Fruit fly (Drosophila melanogaster) whole organism, embryonic: Measurements from ENCODE around the gene MED18.

ENCODE experiments used
- Abd-B ChIP-seq: fragments of 200-800 bp; sonication (Bioruptor generic); optimal IDR thresholded peaks from 2 replicates; lab custom pipeline; 2018; ENCODE audit warnings: missing biosample characterization, mild to moderate bottlenecking, missing genetic modification characterization, moderate library complexity
- CG10267 ChIP-seq: fragments of 200-800 bp; sonication (Bioruptor generic); optimal IDR thresholded peaks from 2 replicates; lab custom pipeline; 2018; ENCODE audit warnings: missing biosample characterization, mild to moderate bottlenecking, missing genetic modification characterization, moderate library complexity
- CG11696 ChIP-seq: fragments of 200-800 bp; sonication (Bioruptor generic); IDR thresholded peaks from 2 replicates; pipeline ENCODE4 v1.3.6; 2022; ENCODE audit warnings: missing biosample characterization, missing genetic modification characterization
- CG11723 ChIP-seq: fragments of 200-800 bp; sonication (Bioruptor generic); optimal IDR thresholded peaks from 2 replicates; lab custom pipeline; 2017; ENCODE audit warnings: missing biosample characterization, mild to moderate bottlenecking, missing genetic modification characterization
- CG12236 ChIP-seq: fragments of 200-800 bp; sonication (Bioruptor generic); optimal IDR thresholded peaks from 2 replicates; lab custom pipeline; 2016; ENCODE audit warnings: missing biosample characterization, missing genetic modification characterization
- CG12744 ChIP-seq: fragments of 200-800 bp; sonication (Bioruptor generic); optimal IDR thresholded peaks from 2 replicates; lab custom pipeline; 2016; ENCODE audit warnings: missing biosample characterization, missing genetic modification characterization
- CG14050 ChIP-seq: fragments of 200-800 bp; sonication (Bioruptor generic); IDR thresholded peaks from 3 replicates; pipeline ENCODE4 v1.3.6; 2022; ENCODE audit warnings: missing biosample characterization, missing genetic modification characterization
- CG14965 ChIP-seq: fragments of 200-800 bp; sonication (Bioruptor generic); optimal IDR thresholded peaks from 2 replicates; lab custom pipeline; 2016; ENCODE audit warnings: missing biosample characterization, missing genetic modification characterization, borderline replicate concordance
- CG15011 ChIP-seq: fragments of 200-800 bp; sonication (Bioruptor generic); optimal IDR thresholded peaks from 3 replicates; lab custom pipeline; 2018; ENCODE audit warnings: missing biosample characterization, mild to moderate bottlenecking, missing genetic modification characterization
- CG15269 ChIP-seq: fragments of 200-800 bp; sonication (Bioruptor generic); optimal IDR thresholded peaks from 2 replicates; lab custom pipeline; 2018; ENCODE audit warnings: missing biosample characterization, mild to moderate bottlenecking, missing genetic modification characterization, moderate library complexity
- CG16815 ChIP-seq: fragments of 200-800 bp; sonication (Bioruptor generic); optimal IDR thresholded peaks from 3 replicates; lab custom pipeline; 2017; ENCODE audit warnings: missing biosample characterization, mild to moderate bottlenecking, missing genetic modification characterization
- CG31224 ChIP-seq: fragments of 200-800 bp; sonication (Bioruptor generic); IDR thresholded peaks from 2 replicates; pipeline ENCODE4 v1.3.6; 2022; ENCODE audit warnings: missing biosample characterization, missing genetic modification characterization
- CG3847 ChIP-seq: fragments of 200-800 bp; sonication (Bioruptor generic); IDR thresholded peaks from 2 replicates; pipeline ENCODE4 v1.3.6; 2022; ENCODE audit warnings: missing biosample characterization, missing genetic modification characterization
- CG7372 ChIP-seq: fragments of 200-800 bp; sonication (Bioruptor generic); IDR thresholded peaks from 2 replicates; pipeline ENCODE4 v1.3.6; 2022; ENCODE audit warnings: missing biosample characterization, missing genetic modification characterization
- CG7987 ChIP-seq: fragments of 200-800 bp; sonication (Bioruptor generic); optimal IDR thresholded peaks from 2 replicates; lab custom pipeline; 2018; ENCODE audit warnings: missing biosample characterization, mild to moderate bottlenecking, missing genetic modification characterization, moderate library complexity
- CG9797 ChIP-seq: fragments of 200-800 bp; sonication (Bioruptor generic); optimal IDR thresholded peaks from 3 replicates; lab custom pipeline; 2018; ENCODE audit warnings: missing biosample characterization, mild to moderate bottlenecking, missing genetic modification characterization
- CkIIα-i1 ChIP-seq: fragments of 200-800 bp; sonication (Bioruptor generic); IDR thresholded peaks from 2 replicates; pipeline ENCODE4 v1.3.6; 2022; ENCODE audit warnings: missing biosample characterization, missing genetic modification characterization
- Fer1 ChIP-seq: fragments of 200-800 bp; sonication (Bioruptor generic); optimal IDR thresholded peaks from 2 replicates; lab custom pipeline; 2017; ENCODE audit warnings: missing biosample characterization, mild to moderate bottlenecking, missing genetic modification characterization
- HLH54F ChIP-seq: fragments of 200-800 bp; sonication (Bioruptor generic); optimal IDR thresholded peaks from 3 replicates; lab custom pipeline; 2016; ENCODE audit warnings: missing biosample characterization, missing genetic modification characterization
- Hmr ChIP-seq: fragments of 200-800 bp; sonication (Bioruptor generic); optimal IDR thresholded peaks from 3 replicates; lab custom pipeline; 2017; ENCODE audit warnings: mild to moderate bottlenecking, missing biosample characterization, missing genetic modification reagents, missing genetic modification characterization
- Hr3 ChIP-seq: fragments of 200-800 bp; sonication (Bioruptor generic); optimal IDR thresholded peaks from 3 replicates; lab custom pipeline; 2016; ENCODE audit warnings: missing biosample characterization, missing genetic modification characterization
- Lhr ChIP-seq: fragments of 200-800 bp; sonication (Bioruptor generic); optimal IDR thresholded peaks from 3 replicates; lab custom pipeline; 2017; ENCODE audit warnings: mild to moderate bottlenecking, missing biosample characterization, missing genetic modification reagents, missing genetic modification characterization
- Mes4 ChIP-seq: fragments of 200-800 bp; sonication (Bioruptor generic); optimal IDR thresholded peaks from 2 replicates; lab custom pipeline; 2016; ENCODE audit warnings: missing biosample characterization, missing genetic modification characterization
- Neu2 ChIP-seq: fragments of 200-800 bp; sonication (Bioruptor generic); optimal IDR thresholded peaks from 3 replicates; lab custom pipeline; 2016; ENCODE audit warnings: missing biosample characterization, missing genetic modification characterization, borderline replicate concordance
- Oaz ChIP-seq: fragments of 200-800 bp; sonication (Bioruptor generic); IDR thresholded peaks from 2 replicates; pipeline ENCODE4 v1.3.6; 2022; ENCODE audit warnings: missing biosample characterization, missing genetic modification characterization
- Opbp ChIP-seq: fragments of 200-800 bp; sonication (Bioruptor generic); IDR thresholded peaks from 3 replicates; pipeline ENCODE4 v1.3.6; 2022; ENCODE audit warnings: missing biosample characterization, missing genetic modification characterization; ENCODE audit not compliant: partially characterized antibody
- PHDP ChIP-seq: fragments of 200-800 bp; sonication (Bioruptor generic); optimal IDR thresholded peaks from 3 replicates; lab custom pipeline; 2018; ENCODE audit warnings: missing biosample characterization, mild to moderate bottlenecking, missing genetic modification characterization, moderate library complexity
- Side ChIP-seq: fragments of 200-800 bp; sonication (Bioruptor generic); optimal IDR thresholded peaks from 2 replicates; lab custom pipeline; 2016; ENCODE audit warnings: missing biosample characterization, missing genetic modification characterization
- abd-A ChIP-seq: fragments of 200-800 bp; sonication (Bioruptor generic); optimal IDR thresholded peaks from 3 replicates; lab custom pipeline; 2019; ENCODE audit warnings: missing biosample characterization, mild to moderate bottlenecking, missing genetic modification characterization, moderate library complexity
- al ChIP-seq: fragments of 200-800 bp; sonication (Bioruptor generic); IDR thresholded peaks from 2 replicates; pipeline ENCODE4 v1.3.6; 2022; ENCODE audit warnings: missing biosample characterization, missing genetic modification characterization
- ara ChIP-seq: fragments of 200-800 bp; sonication (Bioruptor generic); IDR thresholded peaks from 2 replicates; pipeline ENCODE4 v1.3.6; 2022; ENCODE audit warnings: missing biosample characterization, missing genetic modification characterization
- btn ChIP-seq: fragments of 200-800 bp; sonication (Bioruptor generic); optimal IDR thresholded peaks from 2 replicates; lab custom pipeline; 2016; ENCODE audit warnings: missing biosample characterization, missing genetic modification characterization
- chif ChIP-seq, 2 experiments: fragments of 200-800 bp; sonication (Bioruptor generic); optimal IDR thresholded peaks; 3 replicates each; lab custom pipeline; 2016; ENCODE audit warnings: missing biosample characterization in 2 of 2, missing genetic modification characterization in 2 of 2
- danr ChIP-seq: fragments of 200-800 bp; sonication (Bioruptor generic); IDR thresholded peaks from 2 replicates; pipeline ENCODE4 v1.3.6; 2022; ENCODE audit warnings: missing biosample characterization, missing genetic modification characterization
- dimm ChIP-seq: fragments of 200-800 bp; sonication (Bioruptor generic); IDR thresholded peaks from 2 replicates; pipeline ENCODE4 v1.3.6; 2022; ENCODE audit warnings: missing biosample characterization, missing genetic modification characterization
- disco-r ChIP-seq: fragments of 200-800 bp; sonication (Bioruptor generic); optimal IDR thresholded peaks from 2 replicates; lab custom pipeline; 2016; ENCODE audit warnings: missing biosample characterization, missing genetic modification characterization
- emc ChIP-seq: fragments of 200-800 bp; sonication (Bioruptor generic); optimal IDR thresholded peaks from 2 replicates; lab custom pipeline; 2016; ENCODE audit warnings: missing biosample characterization, missing genetic modification characterization
- ems ChIP-seq: fragments of 200-800 bp; sonication (Bioruptor generic); optimal IDR thresholded peaks from 3 replicates; lab custom pipeline; 2016; ENCODE audit warnings: missing biosample characterization, missing genetic modification characterization
- fd3F ChIP-seq: fragments of 200-800 bp; sonication (Bioruptor generic); optimal IDR thresholded peaks from 2 replicates; lab custom pipeline; 2018; ENCODE audit warnings: missing biosample characterization, mild to moderate bottlenecking, missing genetic modification characterization, moderate library complexity
- inv ChIP-seq: fragments of 200-800 bp; sonication (Bioruptor generic); IDR thresholded peaks from 2 replicates; pipeline ENCODE4 v1.3.6; 2022; ENCODE audit warnings: missing biosample characterization, missing genetic modification characterization; ENCODE audit not compliant: partially characterized antibody
- jumu ChIP-seq: fragments of 200-800 bp; sonication (Bioruptor generic); optimal IDR thresholded peaks from 3 replicates; lab custom pipeline; 2016; ENCODE audit warnings: missing biosample characterization, missing genetic modification characterization
- lab ChIP-seq: fragments of 200-800 bp; sonication (Bioruptor generic); optimal IDR thresholded peaks from 3 replicates; lab custom pipeline; 2017; ENCODE audit warnings: missing biosample characterization, missing genetic modification characterization, mild to moderate bottlenecking, moderate library complexity, missing genetic modification reagents
- lola ChIP-seq, 3 experiments: fragments of >200 bp in 2 of 3; fragments of 200-800 bp in 1 of 3; sonication (Bioruptor generic) in 1 of 3; optimal IDR thresholded peaks; 2 replicates each; lab custom pipeline; 2017 to 2019; ENCODE audit warnings: missing biosample characterization in 3 of 3, missing genetic modification characterization in 3 of 3, mild to moderate bottlenecking in 1 of 3, moderate library complexity in 1 of 3
- mirr ChIP-seq: fragments of 200-800 bp; sonication (Bioruptor generic); optimal IDR thresholded peaks from 3 replicates; lab custom pipeline; 2018; ENCODE audit warnings: missing biosample characterization, mild to moderate bottlenecking, missing genetic modification characterization
- nom ChIP-seq: fragments of 200-800 bp; sonication (Bioruptor generic); optimal IDR thresholded peaks from 2 replicates; lab custom pipeline; 2017; ENCODE audit warnings: missing biosample characterization, missing genetic modification characterization, mild to moderate bottlenecking, moderate library complexity, missing genetic modification reagents
- org-1 ChIP-seq: fragments of 200-800 bp; sonication (Bioruptor generic); optimal IDR thresholded peaks from 2 replicates; lab custom pipeline; 2017; ENCODE audit warnings: missing biosample characterization, missing genetic modification characterization
- otp ChIP-seq: fragments of 200-800 bp; sonication (Bioruptor generic); IDR thresholded peaks from 3 replicates; pipeline ENCODE4, ENCODE4 v1.3.6; 2022; ENCODE audit warnings: missing biosample characterization, missing genetic modification characterization
- pnt ChIP-seq: fragments of 200-800 bp; sonication (Bioruptor generic); optimal IDR thresholded peaks from 3 replicates; lab custom pipeline; 2016; ENCODE audit warnings: missing biosample characterization, missing genetic modification characterization
- pros ChIP-seq: fragments of 200-800 bp; sonication (Bioruptor generic); optimal IDR thresholded peaks from 3 replicates; lab custom pipeline; 2019; ENCODE audit warnings: missing biosample characterization, mild to moderate bottlenecking, missing genetic modification characterization, moderate library complexity
- sim ChIP-seq: fragments of 200-800 bp; sonication (Bioruptor generic); IDR thresholded peaks from 2 replicates; pipeline ENCODE4 v1.3.6; 2022; ENCODE audit warnings: missing biosample characterization, missing genetic modification characterization
- unc-4 ChIP-seq: fragments of 200-800 bp; sonication (Bioruptor generic); IDR thresholded peaks from 2 replicates; pipeline ENCODE4 v1.3.6; 2022; ENCODE audit warnings: missing biosample characterization, missing genetic modification characterization; ENCODE audit not compliant: partially characterized antibody
- wor ChIP-seq: fragments of 200-800 bp; sonication (Bioruptor generic); IDR thresholded peaks from 2 replicates; pipeline ENCODE4 v1.3.6; 2022; ENCODE audit warnings: missing biosample characterization, missing genetic modification characterization

Gene MED18

DNA sequence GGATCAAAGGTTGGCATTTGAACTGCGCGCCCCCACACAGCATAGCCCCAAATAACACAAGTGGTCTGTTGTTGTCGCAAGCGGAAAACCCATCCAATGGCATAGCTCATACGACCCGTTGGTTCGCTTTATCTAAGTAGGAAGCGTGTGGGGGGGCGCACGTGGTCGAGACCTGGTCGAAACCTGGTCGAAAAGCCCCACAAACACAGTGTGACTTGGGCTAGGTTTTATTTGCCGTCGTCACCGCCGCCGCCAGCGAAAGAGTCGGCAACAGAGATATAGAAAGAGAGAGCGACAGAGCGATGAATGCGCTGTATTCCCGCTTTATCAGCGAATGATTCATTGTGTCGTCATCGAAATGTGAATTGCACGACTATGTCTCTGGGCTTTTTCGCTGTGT is 22.8 kb upstream of the MED18 start (continued):
- TF ChIP-seq CG9797 (no peak), Hr3 (GFP tag; lab: Kevin White, UChicago) (no peak), CG7372 (GFP tag; lab: Robert Waterston, UW) (no peak), danr (GFP tag; lab: Robert Waterston, UW) (no peak), mirr (GFP tag; lab: Kevin White, UChicago) (peak; percentile 33), CG3847 (GFP tag; lab: Robert Waterston, UW) (no peak), CG12744 (GFP tag; lab: Kevin White, UChicago) (no peak), Opbp (GFP tag; lab: Robert Waterston, UW) (no peak), CG12236 (GFP tag; lab: Kevin White, UChicago) (no peak), Side (GFP tag; lab: Kevin White, UChicago) (no peak), pros (no peak), pnt (no peak), Hmr (GFP tag; lab: Kevin White, UChicago) (no peak), CG11723 (GFP tag; lab: Kevin White, UChicago) (no peak), CG15269 (no peak), Mes4 (no peak), emc (GFP tag; lab: Kevin White, UChicago) (no peak), btn (no peak), Fer1 (GFP tag; lab: Kevin White, UChicago) (no peak), Neu2 (GFP tag; lab: Kevin White, UChicago) (no peak), al (no peak), CkIIα-i1 (no peak), CG7987 (GFP tag; lab: Kevin White, UChicago) (peak; percentile 94), wor (GFP tag; lab: Robert Waterston, UW) (no peak), HLH54F (GFP tag; lab: Kevin White, UChicago) (no peak), inv (GFP tag; lab: Robert Waterston, UW) (no peak), CG10267 (tag; lab: Kevin White, UChicago) (no peak), PHDP (tag; lab: Kevin White, UChicago) (no peak), ara (no peak), sim (GFP tag; lab: Robert Waterston, UW) (no peak), disco-r (GFP tag; lab: Kevin White, UChicago) (no peak), CG16815 (GFP tag; lab: Kevin White, UChicago) (no peak), CG14050 (no peak), unc-4 (GFP tag; lab: Robert Waterston, UW) (no peak), lab (peak; percentile 55), CG15011 (GFP tag; lab: Kevin White, UChicago) (no peak), Lhr (GFP tag; lab: Kevin White, UChicago) (no peak), nom (GFP tag; lab: Kevin White, UChicago) (no peak), jumu (GFP tag; lab: Kevin White, UChicago) (no peak), CG14965 (GFP tag; lab: Kevin White, UChicago) (no peak), Oaz (GFP tag; lab: Robert Waterston, UW) (no peak), abd-A (peak; percentile 10), lola (GFP tag; optimal IDR thresholded peaks at IDR 0.05; lab: Kevin White, UChicago) (no peak), chif (GFP tag; optimal IDR thresholded peaks at IDR 0.05; lab: Kevin White, UChicago) (no peak), fd3F (no peak), org-1 (GFP tag; lab: Kevin White, UChicago) (no peak), CG11696 (no peak), ems (GFP tag; lab: Kevin White, UChicago) (no peak), CG31224 (no peak), otp (GFP tag; lab: Robert Waterston, UW) (no peak), Abd-B (no peak), dimm (GFP tag; lab: Robert Waterston, UW) (no peak)
